Worm (Caenorhabditis elegans) whole organism, L3 larva: Measurements from ENCODE around the gene scl-11.

Source experiments
- aly-2 ChIP-seq: fragments of 150-350 bp; optimal IDR thresholded peaks from 2 replicates; lab custom pipeline; 2014; ENCODE audit warnings: missing biosample characterization, missing genetic modification characterization
- ceh-28 ChIP-seq: fragments of 150-350 bp; optimal IDR thresholded peaks from 2 replicates; lab custom pipeline; 2014; ENCODE audit warnings: missing biosample characterization, missing genetic modification reagents, missing genetic modification characterization
- elt-3 ChIP-seq, 3 experiments: fragments of 150-350 bp in 1 of 3; sonication (generic microtip) in 2 of 3; optimal IDR thresholded peaks; 2 replicates in 2 of 3; 4 replicates in 1 of 3; lab custom pipeline; 2014 to 2017; ENCODE audit warnings: missing biosample characterization in 3 of 3, missing genetic modification characterization in 3 of 3
- fkh-10 ChIP-seq: sonication (generic microtip); optimal IDR thresholded peaks from 2 replicates; lab custom pipeline; 2017; ENCODE audit warnings: missing biosample characterization, missing genetic modification reagents, missing genetic modification characterization
- jun-1 ChIP-seq: fragments of 150-350 bp; optimal IDR thresholded peaks from 2 replicates; lab custom pipeline; 2014; ENCODE audit warnings: missing biosample characterization, missing genetic modification reagents, missing genetic modification characterization
- nhr-11 ChIP-seq: fragments of 150-350 bp; optimal IDR thresholded peaks from 2 replicates; lab custom pipeline; 2014; ENCODE audit warnings: missing biosample characterization, missing genetic modification characterization
- nhr-28 ChIP-seq: fragments of 150-350 bp; optimal IDR thresholded peaks from 2 replicates; lab custom pipeline; 2014; ENCODE audit warnings: missing biosample characterization, missing genetic modification characterization
- nhr-76 ChIP-seq: fragments of 150-350 bp; sonication (generic microtip); optimal IDR thresholded peaks from 5 replicates; lab custom pipeline; 2014; ENCODE audit warnings: missing biosample characterization, missing genetic modification characterization
- pqm-1 ChIP-seq: fragments of 150-350 bp; optimal IDR thresholded peaks from 2 replicates; lab custom pipeline; 2017; ENCODE audit warnings: missing biosample characterization, missing genetic modification characterization, inconsistent platforms
- snpc-4 ChIP-seq: fragments of 150-350 bp; optimal IDR thresholded peaks from 2 replicates; lab custom pipeline; 2014; ENCODE audit warnings: missing biosample characterization, missing genetic modification characterization
- unc-62 ChIP-seq: fragments of 150-350 bp; sonication (generic microtip); optimal IDR thresholded peaks from 4 replicates; lab custom pipeline; 2014; ENCODE audit warnings: missing biosample characterization, missing genetic modification reagents, missing genetic modification characterization
- ztf-4 ChIP-seq: fragments of 150-350 bp; optimal IDR thresholded peaks from 2 replicates; lab custom pipeline; 2014; ENCODE audit warnings: missing biosample characterization, missing genetic modification characterization

DNA sequence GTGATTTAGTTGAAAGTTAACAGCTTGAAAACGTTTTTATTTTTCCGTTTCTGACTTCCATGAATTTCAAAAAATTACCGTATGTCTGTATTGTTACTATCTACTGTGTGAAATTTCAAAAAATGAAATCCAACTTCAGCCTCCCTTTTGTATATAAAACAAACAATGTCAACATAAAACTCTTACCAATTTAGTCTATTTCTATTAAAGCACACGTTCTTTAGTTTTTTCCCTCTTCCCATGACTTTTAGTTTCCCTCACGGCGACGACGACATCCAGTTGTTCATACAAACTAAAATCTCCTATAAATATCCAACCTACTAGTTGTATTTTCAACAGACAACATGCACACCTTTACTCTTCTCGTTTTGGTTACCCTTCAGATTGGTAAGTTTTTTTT, 8.1 kb downstream of the scl-11 start, which contains the start of gene scl-3:
- no peak for TF ChIP-seq nhr-28 (tag; lab: Kevin White, UChicago)
- no peak for TF ChIP-seq nhr-76 (tag; lab: Kevin White, UChicago)
- no peak for TF ChIP-seq aly-2 (tag; lab: Kevin White, UChicago)
- no peak for TF ChIP-seq jun-1 (tag; lab: Kevin White, UChicago)
- TF ChIP-seq fkh-10 (GFP tag; lab: Kevin White, UChicago) = no peak
- no peak for TF ChIP-seq elt-3 (tag; optimal IDR thresholded peaks at IDR 0.05; lab: Kevin White, UChicago)
- no peak for TF ChIP-seq nhr-11
- no peak for TF ChIP-seq pqm-1 (tag; lab: Kevin White, UChicago)
- TF ChIP-seq unc-62 (GFP tag; lab: Kevin White, UChicago) = no peak
- TF ChIP-seq ceh-28 (tag; lab: Kevin White, UChicago) = no peak
- no peak for TF ChIP-seq snpc-4 (tag; lab: Kevin White, UChicago)
- no peak for TF ChIP-seq ztf-4
